Fruit fly (Drosophila melanogaster): Measurements from ENCODE around the gene CG17929.

The CG17929 gene

dm6 chr3R:16281033-16281680 is 44.1 kb upstream of the CG17929 start:
- TF ChIP-seq CG32121 (GFP tag; IDR thresholded peaks at IDR 0.05) (no peak), rn (GFP tag; IDR thresholded peaks at IDR 0.05) (no peak), CG12605 (GFP tag; IDR thresholded peaks at IDR 0.05) (no peak), Pif1A (GFP tag; optimal IDR thresholded peaks at IDR 0.05) (peak; percentile 34), CG15710 (tag; optimal IDR thresholded peaks at IDR 0.05) (peak; percentile 3), CG4496 (GFP tag; IDR thresholded peaks at IDR 0.05) (peak; percentile 35; the same call in 1 of the 3 replicates), CG8159 (tag; optimal IDR thresholded peaks at IDR 0.05) (peak; percentile 13), fd96Ca (GFP tag; IDR thresholded peaks at IDR 0.05) (peak; percentile 19; the same call in 1 of the 3 replicates), CG10348 (GFP tag; IDR thresholded peaks at IDR 0.05) (no peak), CG8301 (tag; optimal IDR thresholded peaks at IDR 0.05) (no peak), CG34367 (tag; optimal IDR thresholded peaks at IDR 0.05) (no peak), CG9948 (tag; optimal IDR thresholded peaks at IDR 0.05) (no peak), EcR (GFP tag; optimal IDR thresholded peaks at IDR 0.05) (no peak), CG17806 (tag; optimal IDR thresholded peaks at IDR 0.05) (peak; percentile 0), Pif1B (GFP tag; optimal IDR thresholded peaks at IDR 0.05) (no peak), Snoo (tag; optimal IDR thresholded peaks at IDR 0.05) (no peak), gl (tag; optimal IDR thresholded peaks at IDR 0.05) (peak; percentile 49)

- TF ChIP-seq CG13204 (GFP tag; optimal IDR thresholded peaks at IDR 0.05) (peak; percentile 22), Pif1A (GFP tag; optimal IDR thresholded peaks at IDR 0.05) (no peak), CG4496 (GFP tag; IDR thresholded peaks at IDR 0.05) (no peak), Ets98B (GFP tag; IDR thresholded peaks at IDR 0.05) (no peak), D1 (tag; optimal IDR thresholded peaks at IDR 0.05) (no peak), EcR (GFP tag; optimal IDR thresholded peaks at IDR 0.05) (peak; percentile 95), gl (tag; optimal IDR thresholded peaks at IDR 0.05) (peak; percentile 22), CG8301 (tag; optimal IDR thresholded peaks at IDR 0.05) (no peak), CG15710 (tag; optimal IDR thresholded peaks at IDR 0.05) (no peak), CG34367 (tag; optimal IDR thresholded peaks at IDR 0.05) (no peak)
These were observed 43.1 kb upstream of the CG17929 start for dm6 chr3R:16282080-16282690.

- TF ChIP-seq Pif1A (GFP tag; optimal IDR thresholded peaks at IDR 0.05) (no peak), CG8301 (tag; optimal IDR thresholded peaks at IDR 0.05) (no peak), CG8159 (tag; optimal IDR thresholded peaks at IDR 0.05) (no peak), Pif1B (GFP tag; optimal IDR thresholded peaks at IDR 0.05) (no peak), CG32121 (GFP tag; IDR thresholded peaks at IDR 0.05) (no peak), CG4496 (GFP tag; IDR thresholded peaks at IDR 0.05) (no peak), CG12605 (GFP tag; IDR thresholded peaks at IDR 0.05) (no peak), fd96Ca (GFP tag; IDR thresholded peaks at IDR 0.05) (no peak), CG10348 (GFP tag; IDR thresholded peaks at IDR 0.05) (no peak), CG15710 (tag; optimal IDR thresholded peaks at IDR 0.05) (no peak), rn (GFP tag; IDR thresholded peaks at IDR 0.05) (no peak), CG14655 (GFP tag; optimal IDR thresholded peaks at IDR 0.05) (no peak), D1 (tag; optimal IDR thresholded peaks at IDR 0.05) (no peak), gl (tag; optimal IDR thresholded peaks at IDR 0.05) (no peak), CG13204 (GFP tag; optimal IDR thresholded peaks at IDR 0.05) (no peak), CG17806 (tag; optimal IDR thresholded peaks at IDR 0.05) (no peak)
These were observed 40.8 kb upstream of the CG17929 start for dm6 chr3R:16284481-16284880.

dm6 chr3R:16284901-16285300 is 40.4 kb upstream of the CG17929 start:
- TF ChIP-seq EcR (GFP tag; optimal IDR thresholded peaks at IDR 0.05) (peak; percentile 57), CG8301 (tag; optimal IDR thresholded peaks at IDR 0.05) (no peak), CG9948 (tag; optimal IDR thresholded peaks at IDR 0.05) (no peak), CG10348 (GFP tag; IDR thresholded peaks at IDR 0.05) (no peak), Pif1B (GFP tag; optimal IDR thresholded peaks at IDR 0.05) (no peak)

dm6 chr3R:16285612-16286188 is 39.6 kb upstream of the CG17929 start:
- TF ChIP-seq CG15710 (tag; optimal IDR thresholded peaks at IDR 0.05) (no peak), Pif1A (GFP tag; optimal IDR thresholded peaks at IDR 0.05) (no peak), Ets98B (GFP tag; IDR thresholded peaks at IDR 0.05) (no peak), CG9948 (tag; optimal IDR thresholded peaks at IDR 0.05) (no peak), EcR (GFP tag; optimal IDR thresholded peaks at IDR 0.05) (no peak), CG10348 (GFP tag; IDR thresholded peaks at IDR 0.05) (no peak), CG12605 (GFP tag; IDR thresholded peaks at IDR 0.05) (no peak), Pif1B (GFP tag; optimal IDR thresholded peaks at IDR 0.05) (no peak), Snoo (tag; optimal IDR thresholded peaks at IDR 0.05) (no peak), fd96Ca (GFP tag; IDR thresholded peaks at IDR 0.05) (no peak), CG8159 (tag; optimal IDR thresholded peaks at IDR 0.05) (no peak), gl (tag; optimal IDR thresholded peaks at IDR 0.05) (no peak), D1 (tag; optimal IDR thresholded peaks at IDR 0.05) (no peak), rn (GFP tag; IDR thresholded peaks at IDR 0.05) (no peak), CG14655 (GFP tag; optimal IDR thresholded peaks at IDR 0.05) (no peak), CG34367 (tag; optimal IDR thresholded peaks at IDR 0.05) (no peak), CG32121 (GFP tag; IDR thresholded peaks at IDR 0.05) (no peak)

DNA sequence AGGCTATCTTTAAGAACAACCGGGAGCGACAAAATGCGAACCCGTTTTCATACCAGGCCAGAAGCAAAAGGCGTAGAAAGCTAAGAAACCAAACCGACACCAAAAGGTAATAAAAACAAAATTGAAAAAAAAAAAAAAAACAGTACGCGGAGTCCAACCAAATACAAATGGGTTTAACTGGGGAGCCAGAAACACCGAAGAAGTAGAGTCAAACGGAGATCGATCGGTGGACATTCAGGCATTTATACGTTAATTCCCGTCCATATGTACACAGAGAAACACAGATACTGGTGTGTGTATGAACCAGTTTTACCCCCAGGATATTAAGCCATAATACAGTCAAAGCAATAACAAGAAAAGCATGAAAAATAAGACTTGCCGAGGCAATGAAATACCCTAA is 38.1 kb upstream of the CG17929 start:
- TF ChIP-seq Pif1B (GFP tag; optimal IDR thresholded peaks at IDR 0.05) = no peak
- no peak for TF ChIP-seq CG9948 (tag; optimal IDR thresholded peaks at IDR 0.05)
- TF ChIP-seq Ets98B (GFP tag; IDR thresholded peaks at IDR 0.05) = 0 out of 2 replicates have a peak, but pooled peaks have one; percentile 21
- TF ChIP-seq rn (GFP tag; IDR thresholded peaks at IDR 0.05) = no peak
- TF ChIP-seq CG15710 (tag; optimal IDR thresholded peaks at IDR 0.05) = no peak
- TF ChIP-seq CG34367 (tag; optimal IDR thresholded peaks at IDR 0.05) = no peak
- TF ChIP-seq CG13204 (GFP tag; optimal IDR thresholded peaks at IDR 0.05) = peak; percentile 31
- TF ChIP-seq gl (tag; optimal IDR thresholded peaks at IDR 0.05) = peak; percentile 7
- TF ChIP-seq Pif1A (GFP tag; optimal IDR thresholded peaks at IDR 0.05) = no peak
- no peak for TF ChIP-seq fd96Ca (GFP tag; IDR thresholded peaks at IDR 0.05)
- no peak for TF ChIP-seq CG8159 (tag; optimal IDR thresholded peaks at IDR 0.05)
- TF ChIP-seq Snoo (tag; optimal IDR thresholded peaks at IDR 0.05) = no peak
- TF ChIP-seq CG12605 (GFP tag; IDR thresholded peaks at IDR 0.05) = 0 out of 2 replicates have a peak, but pooled peaks have one; percentile 12
- TF ChIP-seq CG14655 (GFP tag; optimal IDR thresholded peaks at IDR 0.05) = no peak
- TF ChIP-seq CG32121 (GFP tag; IDR thresholded peaks at IDR 0.05) = no peak
- TF ChIP-seq D1 (tag; optimal IDR thresholded peaks at IDR 0.05) = no peak
- no peak for TF ChIP-seq CG10348 (GFP tag; IDR thresholded peaks at IDR 0.05)
- peak; percentile 46 for TF ChIP-seq EcR (GFP tag; optimal IDR thresholded peaks at IDR 0.05)
- no peak for TF ChIP-seq CG8301 (tag; optimal IDR thresholded peaks at IDR 0.05)
- no peak for TF ChIP-seq CG17806 (tag; optimal IDR thresholded peaks at IDR 0.05)
- TF ChIP-seq CG4496 (GFP tag; IDR thresholded peaks at IDR 0.05) = no peak

Data from whole organism, pupa.